Worm (Caenorhabditis elegans): ENCODE measurements around the gene F54D5.3.
"Not testable (repeated sequence)": the region's sequence is repeated elsewhere in the genome, so short reads cannot be mapped to it uniquely, and the experiment has no call there.

Gene F54D5.3

DNA sequence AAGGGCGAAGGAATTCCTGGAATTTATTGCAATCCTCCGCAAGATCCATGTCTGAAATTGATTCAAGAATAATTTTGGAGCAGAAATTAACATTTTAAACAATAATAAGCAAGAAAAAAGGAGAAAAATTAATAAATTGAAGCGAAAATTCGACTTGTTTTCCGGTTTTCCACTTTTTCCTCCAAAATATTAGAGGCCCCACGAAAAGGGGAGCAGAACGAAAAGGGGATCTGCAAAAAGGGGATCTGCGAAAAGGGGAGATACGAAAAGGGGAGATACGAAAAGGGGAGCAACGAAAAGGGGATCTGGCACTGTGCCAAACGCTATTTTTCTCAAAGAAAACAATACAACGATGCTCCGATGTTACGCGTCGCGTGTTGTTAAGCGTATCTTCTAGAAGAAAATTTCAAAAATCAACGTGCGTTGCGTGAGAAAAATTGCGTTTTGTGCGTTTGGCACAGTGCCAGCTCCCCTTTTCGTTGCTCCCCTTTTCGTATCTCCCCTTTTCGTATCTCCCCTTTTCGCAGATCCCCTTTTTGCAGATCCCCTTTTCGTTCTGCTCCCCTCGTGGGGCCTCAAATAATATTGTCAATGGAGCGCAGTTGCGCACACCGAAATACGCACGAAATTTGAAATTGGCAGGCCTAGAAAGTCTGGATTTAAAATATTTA is 37.0 kb upstream of the F54D5.3 start, which contains the start of gene Y62F5A.12 (continued):
- not testable (repeated sequence) for TF ChIP-seq snpc-4 (GFP tag; optimal IDR thresholded peaks at IDR 0.05)
- peak in 3 of 4 experiments; percentile 43 to 70 (median 65) for TF ChIP-seq snpc-4 (tag; optimal IDR thresholded peaks at IDR 0.05)
- peak; percentile 94 for TF ChIP-seq rcor-1 (GFP tag; IDR thresholded peaks at IDR 0.05)
- TF ChIP-seq ceh-58 (GFP tag; IDR thresholded peaks at IDR 0.05) = peak; percentile 94; the same call in 1 of the 2 replicates
- TF ChIP-seq lin-40 (tag; optimal IDR thresholded peaks at IDR 0.05) = peak; percentile 83
- peak; percentile 58 for TF ChIP-seq snpc-3.4 (tag; optimal IDR thresholded peaks at IDR 0.05)
- TF ChIP-seq F33H1.4 (GFP tag; IDR thresholded peaks at IDR 0.05) = peak; percentile 80
- peak; percentile 86 for TF ChIP-seq B0019.2 (GFP tag; conservative IDR thresholded peaks at IDR 0.05)
- 0 out of 2 replicates have a peak, but pooled peaks have one; percentile 67 for TF ChIP-seq cebp-2 (GFP tag; IDR thresholded peaks at IDR 0.05)
- TF ChIP-seq F49E8.2 (tag; optimal IDR thresholded peaks at IDR 0.05; ENCODE audit: insufficient read depth) = peak; percentile 55
- peak; percentile 38 for TF ChIP-seq atf-7 (tag; optimal IDR thresholded peaks at IDR 0.05)
- TF ChIP-seq madf-6 (GFP tag; IDR thresholded peaks at IDR 0.05) = peak; percentile 96
- peak; percentile 94 for TF ChIP-seq attf-5 (GFP tag; optimal IDR thresholded peaks at IDR 0.05)
- TF ChIP-seq F52B5.7 (tag; optimal IDR thresholded peaks at IDR 0.05) = peak; percentile 65
- TF ChIP-seq ceh-27 (GFP tag; optimal IDR thresholded peaks at IDR 0.05) = peak; percentile 93
- peak; percentile 14 for TF ChIP-seq nhr-90 (tag; optimal IDR thresholded peaks at IDR 0.05)
- TF ChIP-seq cebp-1 (GFP tag; IDR thresholded peaks at IDR 0.05) = peak; percentile 89
- peak; percentile 83 for TF ChIP-seq cebp-1 (tag; optimal IDR thresholded peaks at IDR 0.05)
- TF ChIP-seq mel-28 (tag; optimal IDR thresholded peaks at IDR 0.05; ENCODE audit: borderline replicate concordance) = peak; percentile 43
- TF ChIP-seq lin-26 (GFP tag; IDR thresholded peaks at IDR 0.05) = peak; percentile 90
- TF ChIP-seq K11D2.4 (GFP tag; IDR thresholded peaks at IDR 0.05) = peak; percentile 95
- peak; percentile 1 for TF ChIP-seq gei-17 (GFP tag; optimal IDR thresholded peaks at IDR 0.05)
- TF ChIP-seq aptf-2 (GFP tag; conservative IDR thresholded peaks at IDR 0.05) = peak; percentile 96
- TF ChIP-seq D2030.7 (GFP tag; IDR thresholded peaks at IDR 0.05) = peak; percentile 99
- peak; percentile 92 for TF ChIP-seq lir-1 (GFP tag; conservative IDR thresholded peaks at IDR 0.05)
- TF ChIP-seq attf-6 (GFP tag; IDR thresholded peaks at IDR 0.05) = peak; percentile 74

DNA sequence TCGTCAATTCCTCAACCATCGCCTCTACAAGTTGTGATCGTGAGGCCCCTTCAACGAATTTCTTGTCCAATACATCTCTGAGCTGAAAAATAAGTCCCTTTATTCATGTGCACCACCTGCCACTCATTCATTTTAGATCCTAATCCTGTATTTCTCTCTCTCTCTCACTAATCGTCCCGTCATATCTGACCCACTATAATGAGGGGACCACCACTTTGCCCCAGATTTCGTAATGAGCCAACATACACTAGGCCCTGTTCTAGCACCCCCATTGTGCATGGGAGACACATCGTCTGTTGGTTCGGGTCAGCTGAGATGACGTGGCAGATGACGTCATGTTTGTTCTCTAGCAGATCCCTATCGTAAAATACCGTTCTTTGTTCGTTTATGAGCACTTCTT is 36.2 kb upstream of the F54D5.3 start:
- TF ChIP-seq repo-1 (tag; optimal IDR thresholded peaks at IDR 0.05) (no peak), cebp-1 (GFP tag; IDR thresholded peaks at IDR 0.05) (no peak), cebp-1 (tag; optimal IDR thresholded peaks at IDR 0.05) (peak; percentile 40), C06A6.2 (GFP tag; conservative IDR thresholded peaks at IDR 0.05) (no peak), sea-2 (GFP tag; IDR thresholded peaks at IDR 0.05) (no peak), lag-1 (GFP tag; IDR thresholded peaks at IDR 0.05) (0 out of 2 replicates have a peak, but pooled peaks have one; percentile 52), aptf-2 (GFP tag; conservative IDR thresholded peaks at IDR 0.05) (0 out of 2 replicates have a peak, but pooled peaks have one; percentile 21)

DNA sequence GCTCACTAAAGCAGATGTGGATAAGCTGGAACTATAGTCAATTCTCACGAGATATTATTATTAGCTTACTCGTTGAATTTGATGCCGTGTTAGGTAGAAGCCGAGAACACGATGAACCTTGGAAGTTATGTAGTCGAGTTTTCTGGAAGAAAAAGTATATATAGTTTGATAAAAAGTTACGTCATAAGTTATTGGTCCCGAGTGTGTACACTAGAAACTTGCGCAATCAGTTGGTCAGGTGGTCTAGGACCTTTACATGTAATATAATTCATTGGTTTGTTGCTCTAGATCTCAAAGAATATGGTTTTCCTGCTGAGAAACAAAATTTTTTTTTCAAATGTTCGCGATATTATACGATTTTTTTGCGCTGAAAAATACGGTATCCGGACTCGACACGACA is 35.7 kb upstream of the F54D5.3 start:
- no peak for TF ChIP-seq egl-44 (GFP tag; IDR thresholded peaks at IDR 0.05)
- no peak for TF ChIP-seq lsl-1 (GFP tag; optimal IDR thresholded peaks at IDR 0.05)
- no peak for TF ChIP-seq Y79H2A.3 (GFP tag; conservative IDR thresholded peaks at IDR 0.05)
- TF ChIP-seq F49E8.2 (tag; optimal IDR thresholded peaks at IDR 0.05; ENCODE audit: insufficient read depth) = no peak
- no peak for TF ChIP-seq unc-62 (GFP tag; optimal IDR thresholded peaks at IDR 0.05)
- no peak for TF ChIP-seq F33H1.4 (GFP tag; IDR thresholded peaks at IDR 0.05)
- no peak for TF ChIP-seq mxl-1 (tag; optimal IDR thresholded peaks at IDR 0.05)
- TF ChIP-seq lin-35 (GFP tag; optimal IDR thresholded peaks at IDR 0.05) = no peak
- no peak for TF ChIP-seq D2030.7 (GFP tag; IDR thresholded peaks at IDR 0.05)
- TF ChIP-seq nfya-2 (GFP tag; IDR thresholded peaks at IDR 0.05) = no peak

All from whole organism, young adult.